Fruit fly (Drosophila melanogaster) whole organism, embryonic: Measurements from ENCODE around the gene CG6067.

ENCODE experiments used
- Blimp-1 ChIP-seq: fragments of 200-800 bp; sonication (Bioruptor generic); optimal IDR thresholded peaks from 3 replicates; lab custom pipeline; 2018; ENCODE audit warnings: missing biosample characterization, missing genetic modification characterization, mild to moderate bottlenecking, moderate library complexity, missing genetic modification reagents
- CG10321 ChIP-seq: fragments of 200-800 bp; sonication (Bioruptor generic); IDR thresholded peaks from 2 replicates; pipeline ENCODE4 v1.3.6; 2022; ENCODE audit warnings: missing biosample characterization, missing genetic modification characterization
- CG10462 ChIP-seq: fragments of 200-800 bp; sonication (Bioruptor generic); optimal IDR thresholded peaks from 2 replicates; lab custom pipeline; 2016; ENCODE audit warnings: missing biosample characterization, missing genetic modification characterization
- CG11247 ChIP-seq: fragments of 200-800 bp; sonication (Bioruptor generic); IDR thresholded peaks from 2 replicates; pipeline ENCODE4 v1.3.6; 2022; ENCODE audit warnings: missing biosample characterization, missing genetic modification characterization
- CG11398 ChIP-seq: fragments of 200-800 bp; sonication (Bioruptor generic); optimal IDR thresholded peaks from 2 replicates; lab custom pipeline; 2016; ENCODE audit warnings: missing biosample characterization, missing genetic modification characterization
- CG12104 ChIP-seq: fragments of 200-800 bp; sonication (Bioruptor generic); optimal IDR thresholded peaks from 3 replicates; lab custom pipeline; 2016; ENCODE audit warnings: missing biosample characterization, missing genetic modification characterization
- CG14050 ChIP-seq: fragments of 200-800 bp; sonication (Bioruptor generic); IDR thresholded peaks from 3 replicates; pipeline ENCODE4 v1.3.6; 2022; ENCODE audit warnings: missing biosample characterization, missing genetic modification characterization
- CG1647 ChIP-seq: fragments of 200-800 bp; sonication (Bioruptor generic); optimal IDR thresholded peaks from 3 replicates; lab custom pipeline; 2016; ENCODE audit warnings: missing biosample characterization, missing genetic modification characterization
- CG16863 ChIP-seq: fragments of 200-800 bp; sonication (Bioruptor generic); optimal IDR thresholded peaks from 3 replicates; lab custom pipeline; 2016; ENCODE audit warnings: missing biosample characterization, missing genetic modification characterization
- CG18476 ChIP-seq: fragments of 200-800 bp; sonication (Bioruptor generic); optimal IDR thresholded peaks from 2 replicates; lab custom pipeline; 2016; ENCODE audit warnings: missing biosample characterization, mild to moderate bottlenecking, missing genetic modification characterization
- CG2678 ChIP-seq: fragments of 200-800 bp; sonication (Bioruptor generic); optimal IDR thresholded peaks from 3 replicates; lab custom pipeline; 2019; ENCODE audit warnings: missing biosample characterization, mild to moderate bottlenecking, missing genetic modification characterization, moderate library complexity
- CG33557 ChIP-seq: fragments of 200-800 bp; sonication (Bioruptor generic); optimal IDR thresholded peaks from 2 replicates; lab custom pipeline; 2019; ENCODE audit warnings: missing biosample characterization, mild to moderate bottlenecking, missing genetic modification characterization, moderate library complexity
- CG5180 ChIP-seq: fragments of 200-800 bp; sonication (Bioruptor generic); optimal IDR thresholded peaks from 3 replicates; lab custom pipeline; 2017; ENCODE audit warnings: missing biosample characterization, missing genetic modification characterization, mild to moderate bottlenecking, moderate library complexity, missing genetic modification reagents
- CG7839 ChIP-seq: fragments of 200-800 bp; sonication (Bioruptor generic); optimal IDR thresholded peaks from 3 replicates; lab custom pipeline; 2018; ENCODE audit warnings: missing biosample characterization, mild to moderate bottlenecking, missing genetic modification characterization, moderate library complexity
- CG8089 ChIP-seq: fragments of 200-800 bp; sonication (Bioruptor generic); optimal IDR thresholded peaks from 3 replicates; lab custom pipeline; 2016; ENCODE audit warnings: missing biosample characterization, missing genetic modification characterization
- CG9932 ChIP-seq: fragments of 200-800 bp; sonication (Bioruptor generic); IDR thresholded peaks from 2 replicates; pipeline ENCODE4 v1.3.6; 2022; ENCODE audit warnings: missing biosample characterization, missing genetic modification characterization
- Camta ChIP-seq: fragments of 200-800 bp; sonication (Bioruptor generic); optimal IDR thresholded peaks from 2 replicates; lab custom pipeline; 2016; ENCODE audit warnings: missing biosample characterization, missing genetic modification characterization
- Dfd ChIP-seq, 2 experiments: fragments of >200 bp; optimal IDR thresholded peaks; 2 replicates each; lab custom pipeline; 2017; ENCODE audit warnings: missing biosample characterization in 2 of 2, missing genetic modification characterization in 2 of 2
- Dref ChIP-seq: fragments of 200-800 bp; sonication (Bioruptor generic); IDR thresholded peaks from 2 replicates; pipeline ENCODE4 v1.3.6; 2022; ENCODE audit warnings: missing biosample characterization, missing genetic modification characterization
- Drgx ChIP-seq: fragments of 200-800 bp; sonication (Bioruptor generic); IDR thresholded peaks from 2 replicates; pipeline ENCODE4 v1.3.6; 2022; ENCODE audit warnings: missing biosample characterization, missing genetic modification characterization
- Fer2 ChIP-seq: fragments of 200-800 bp; sonication (Bioruptor generic); optimal IDR thresholded peaks from 2 replicates; lab custom pipeline; 2018; ENCODE audit warnings: missing biosample characterization, mild to moderate bottlenecking, missing genetic modification characterization, moderate library complexity
- HLHmδ ChIP-seq: fragments of 200-800 bp; sonication (Bioruptor generic); optimal IDR thresholded peaks from 2 replicates; lab custom pipeline; 2018; ENCODE audit warnings: missing biosample characterization, mild to moderate bottlenecking, missing genetic modification characterization, moderate library complexity
- Med ChIP-seq: fragments of 200-800 bp; sonication (Bioruptor generic); peaks from one replicate; lab custom pipeline; 2016; ENCODE audit warnings: missing biosample characterization, missing genetic modification characterization, mild to moderate bottlenecking, inconsistent platforms, moderate library complexity
- Mrtf ChIP-seq: fragments of 200-800 bp; sonication (Bioruptor generic); IDR thresholded peaks from 3 replicates; pipeline ENCODE4 v1.3.6; 2022; ENCODE audit warnings: missing biosample characterization, missing genetic modification characterization
- Neu2 ChIP-seq: fragments of 200-800 bp; sonication (Bioruptor generic); optimal IDR thresholded peaks from 3 replicates; lab custom pipeline; 2016; ENCODE audit warnings: missing biosample characterization, missing genetic modification characterization, borderline replicate concordance
- Optix ChIP-seq: fragments of 200-800 bp; sonication (Bioruptor generic); IDR thresholded peaks from 3 replicates; pipeline ENCODE4 v1.3.6; 2022; ENCODE audit warnings: missing biosample characterization, missing genetic modification characterization
- Ptx1 ChIP-seq: fragments of 200-800 bp; sonication (Bioruptor generic); IDR thresholded peaks from 2 replicates; pipeline ENCODE4 v1.3.6; 2022; ENCODE audit warnings: missing biosample characterization, missing genetic modification characterization
- Usf ChIP-seq: fragments of 200-800 bp; sonication (Bioruptor generic); optimal IDR thresholded peaks from 2 replicates; lab custom pipeline; 2017; ENCODE audit warnings: missing genotype, missing biosample characterization, missing genetic modification characterization
- Xrp1 ChIP-seq: fragments of 200-800 bp; sonication (Bioruptor generic); IDR thresholded peaks from 2 replicates; pipeline ENCODE4 v1.3.6; 2022; ENCODE audit warnings: missing biosample characterization, missing genetic modification characterization
- aop ChIP-seq: fragments of 200-800 bp; sonication (Bioruptor generic); IDR thresholded peaks from 2 replicates; pipeline ENCODE4 v1.3.6; 2022; ENCODE audit warnings: missing biosample characterization, missing genetic modification characterization
- corto ChIP-seq: fragments of 200-800 bp; sonication (Bioruptor generic); optimal IDR thresholded peaks from 2 replicates; lab custom pipeline; 2016; ENCODE audit warnings: missing biosample characterization, mild to moderate bottlenecking, missing genetic modification characterization, moderate library complexity
- cwo ChIP-seq: fragments of 200-800 bp; sonication (Bioruptor generic); optimal IDR thresholded peaks from 3 replicates; lab custom pipeline; 2017; ENCODE audit warnings: missing biosample characterization, missing genetic modification characterization, mild to moderate bottlenecking, moderate library complexity, missing genetic modification reagents
- dmrt99B ChIP-seq: fragments of 200-800 bp; sonication (Bioruptor generic); optimal IDR thresholded peaks from 2 replicates; lab custom pipeline; 2018; ENCODE audit warnings: missing biosample characterization, mild to moderate bottlenecking, missing genetic modification characterization, moderate library complexity
- ewg ChIP-seq: fragments of 200-800 bp; sonication (Bioruptor generic); optimal IDR thresholded peaks from 3 replicates; lab custom pipeline; 2017; ENCODE audit warnings: mild to moderate bottlenecking, missing biosample characterization, missing genetic modification reagents, missing genetic modification characterization
- fd3F ChIP-seq: fragments of 200-800 bp; sonication (Bioruptor generic); optimal IDR thresholded peaks from 2 replicates; lab custom pipeline; 2018; ENCODE audit warnings: missing biosample characterization, mild to moderate bottlenecking, missing genetic modification characterization, moderate library complexity
- gem ChIP-seq: fragments of 200-800 bp; sonication (Bioruptor generic); optimal IDR thresholded peaks from 2 replicates; lab custom pipeline; 2019; ENCODE audit warnings: missing biosample characterization, mild to moderate bottlenecking, missing genetic modification characterization, moderate library complexity
- gsb ChIP-seq: fragments of 200-800 bp; sonication (Bioruptor generic); IDR thresholded peaks from 2 replicates; pipeline ENCODE4 v1.3.6; 2022; ENCODE audit warnings: missing biosample characterization, missing genetic modification characterization
- nmo ChIP-seq: fragments of 200-800 bp; sonication (Bioruptor generic); optimal IDR thresholded peaks from 2 replicates; lab custom pipeline; 2018; ENCODE audit warnings: missing biosample characterization, mild to moderate bottlenecking, missing genetic modification characterization, moderate library complexity
- phol ChIP-seq: fragments of 200-800 bp; sonication (Bioruptor generic); optimal IDR thresholded peaks from 3 replicates; lab custom pipeline; 2018; ENCODE audit warnings: missing biosample characterization, mild to moderate bottlenecking, missing genetic modification characterization, moderate library complexity
- row ChIP-seq: fragments of 200-800 bp; sonication (Bioruptor generic); IDR thresholded peaks from 3 replicates; pipeline ENCODE4 v1.3.6; 2022; ENCODE audit warnings: missing biosample characterization, missing genetic modification characterization
- sc ChIP-seq, 3 experiments: fragments of >200 bp in 2 of 3; fragments of 200-800 bp in 1 of 3; sonication (Bioruptor generic) in 1 of 3; optimal IDR thresholded peaks; 2 replicates in 2 of 3; 3 replicates in 1 of 3; lab custom pipeline; 2017; ENCODE audit warnings: mild to moderate bottlenecking in 1 of 3, missing biosample characterization in 1 of 3, missing genetic modification characterization in 1 of 3, missing genetic modification reagents in 1 of 3
- sd ChIP-seq: fragments of 200-800 bp; sonication (Bioruptor generic); optimal IDR thresholded peaks from 3 replicates; lab custom pipeline; 2018; ENCODE audit warnings: missing biosample characterization, mild to moderate bottlenecking, missing genetic modification characterization, moderate library complexity
- sens ChIP-seq: fragments of 200-800 bp; sonication (Bioruptor generic); peaks from one replicate; lab custom pipeline; 2016; ENCODE audit warnings: missing biosample characterization, missing genetic modification characterization
- seq ChIP-seq: fragments of 200-800 bp; sonication (Bioruptor generic); IDR thresholded peaks from 2 replicates; pipeline ENCODE4 v1.3.6; 2022; ENCODE audit warnings: missing biosample characterization, missing genetic modification characterization
- tna ChIP-seq: fragments of 200-800 bp; sonication (Bioruptor generic); IDR thresholded peaks from 2 replicates; pipeline ENCODE4 v1.3.6; 2022; ENCODE audit warnings: missing biosample characterization, missing genetic modification characterization; ENCODE audit not compliant: partially characterized antibody
- unc-4 ChIP-seq: fragments of 200-800 bp; sonication (Bioruptor generic); IDR thresholded peaks from 2 replicates; pipeline ENCODE4 v1.3.6; 2022; ENCODE audit warnings: missing biosample characterization, missing genetic modification characterization; ENCODE audit not compliant: partially characterized antibody
- wdn ChIP-seq: fragments of 200-800 bp; sonication (Bioruptor generic); IDR thresholded peaks from 2 replicates; pipeline ENCODE4 v1.3.6; 2022; ENCODE audit warnings: missing biosample characterization, missing genetic modification characterization
- yki ChIP-seq: fragments of >200 bp; optimal IDR thresholded peaks from 3 replicates; lab custom pipeline; 2018
- z ChIP-seq: fragments of 200-800 bp; sonication (Bioruptor generic); IDR thresholded peaks from 3 replicates; pipeline ENCODE4 v1.3.6; 2022; ENCODE audit warnings: missing biosample characterization, missing genetic modification characterization

CG6067 gene

dm6 chrX:5980883-5981282 lies 25.5 kb downstream of the CG6067 start (continued):
- TF ChIP-seq gsb (GFP tag; lab: Robert Waterston, UW) = peak; percentile 75
- no peak for TF ChIP-seq CG10462 (GFP tag; lab: Kevin White, UChicago)
- peak; percentile 30 for TF ChIP-seq Usf
- TF ChIP-seq tna (GFP tag; lab: Robert Waterston, UW) = no peak
- peak; percentile 44 for TF ChIP-seq CG12104 (GFP tag; lab: Kevin White, UChicago)
- TF ChIP-seq CG14050 = peak; percentile 66
- no peak for TF ChIP-seq Dfd (GFP tag; optimal IDR thresholded peaks at IDR 0.05; lab: Kevin White, UChicago)
- TF ChIP-seq Dref (GFP tag; lab: Robert Waterston, UW) = no peak; the same call in 1 of the 2 replicates
- no peak for TF ChIP-seq CG10321
- peak; percentile 15 for TF ChIP-seq CG11398 (GFP tag; lab: Kevin White, UChicago)
- TF ChIP-seq CG11247 (GFP tag; lab: Robert Waterston, UW) = peak; percentile 75
- TF ChIP-seq Optix (GFP tag; lab: Robert Waterston, UW) = peak; percentile 50; the same call in 1 of the 3 replicates
- no peak for TF ChIP-seq yki (lab: Kevin White, UChicago)
- no peak for TF ChIP-seq HLHmδ
- TF ChIP-seq CG9932 (GFP tag; lab: Robert Waterston, UW) = peak; percentile 86
- TF ChIP-seq sd (tag; lab: Kevin White, UChicago) = peak; percentile 23
- peak; percentile 49 for TF ChIP-seq CG5180 (GFP tag; lab: Kevin White, UChicago)
- peak; percentile 66 for TF ChIP-seq corto (GFP tag; lab: Kevin White, UChicago)
- TF ChIP-seq Fer2 (tag; lab: Kevin White, UChicago) = peak; percentile 17
- peak; percentile 37 for TF ChIP-seq CG16863 (GFP tag; lab: Kevin White, UChicago)
- peak; percentile 84 for TF ChIP-seq seq (GFP tag; lab: Robert Waterston, UW)
- TF ChIP-seq aop (GFP tag; lab: Robert Waterston, UW) = no peak
- TF ChIP-seq wdn (GFP tag; lab: Robert Waterston, UW) = peak; percentile 66
- no peak for TF ChIP-seq Neu2 (GFP tag; lab: Kevin White, UChicago)
- TF ChIP-seq CG8089 = no peak
- no peak for TF ChIP-seq unc-4 (GFP tag; lab: Robert Waterston, UW)
- peak; percentile 15 for TF ChIP-seq CG1647 (GFP tag; lab: Kevin White, UChicago)
- no peak for TF ChIP-seq sc (optimal IDR thresholded peaks at IDR 0.05; lab: Kevin White, UChicago)
- TF ChIP-seq sc (GFP tag; optimal IDR thresholded peaks at IDR 0.05; lab: Kevin White, UChicago) = peak; percentile 12

DNA sequence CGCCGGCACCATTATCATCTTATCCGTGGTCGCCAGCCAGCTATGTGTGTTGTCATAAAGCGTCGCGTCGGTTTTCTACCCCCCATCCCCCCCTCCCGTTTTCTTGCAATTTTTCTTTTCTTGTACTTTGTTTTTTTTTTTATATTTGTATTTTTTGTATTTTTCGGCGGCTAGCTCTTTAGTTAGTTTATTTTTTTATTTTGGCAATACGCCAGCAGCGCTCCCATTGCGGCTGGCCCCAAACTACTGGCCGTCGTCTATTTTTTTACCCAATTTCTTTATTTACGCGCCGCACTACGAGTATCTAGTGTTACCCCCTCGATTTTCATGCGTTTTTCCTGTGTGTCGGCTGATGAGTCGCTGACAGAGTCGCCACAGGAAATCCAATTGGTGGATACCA lies 26.0 kb downstream of the CG6067 start:
- no peak for TF ChIP-seq z
- TF ChIP-seq Drgx (GFP tag; lab: Robert Waterston, UW) = peak; percentile 24
- TF ChIP-seq CG10321 = no peak
- TF ChIP-seq, all 482 proteins: peak for 1

dm6 chrX:5983390-5983789 lies 28.0 kb downstream of the CG6067 start:
- peak; percentile 54; the same call in 2 of the 3 replicates for TF ChIP-seq row (GFP tag; lab: Robert Waterston, UW)
- no peak for TF ChIP-seq ewg (GFP tag; lab: Kevin White, UChicago)
- peak; percentile 28 for TF ChIP-seq dmrt99B (tag; lab: Kevin White, UChicago)
- TF ChIP-seq Med = peak; percentile 25
- TF ChIP-seq CG33557 = no peak
- peak; percentile 4 for TF ChIP-seq nmo (GFP tag; lab: Kevin White, UChicago)
- TF ChIP-seq Ptx1 (GFP tag; lab: Robert Waterston, UW) = peak; percentile 42; the same call in 1 of the 2 replicates
- TF ChIP-seq fd3F (GFP tag; lab: Kevin White, UChicago) = no peak
- peak; percentile 5 for TF ChIP-seq gem (tag; lab: Kevin White, UChicago)
- TF ChIP-seq cwo (GFP tag; lab: Kevin White, UChicago) = no peak
- peak; percentile 73 for TF ChIP-seq sens (GFP tag; lab: Kevin White, UChicago)
- TF ChIP-seq Camta (GFP tag; lab: Kevin White, UChicago) = no peak
- no peak for TF ChIP-seq phol
- TF ChIP-seq Xrp1 (GFP tag; lab: Robert Waterston, UW) = peak; percentile 50; the same call in 1 of the 2 replicates
- 0 out of 3 replicates have a peak, but pooled peaks have one; percentile 24 for TF ChIP-seq Mrtf (GFP tag; lab: Robert Waterston, UW)
- TF ChIP-seq CG18476 (GFP tag; lab: Kevin White, UChicago) = peak; percentile 63
- TF ChIP-seq Blimp-1 (GFP tag; lab: Kevin White, UChicago) = peak; percentile 25
- peak; percentile 19 for TF ChIP-seq CG7839 (tag; lab: Kevin White, UChicago)
- TF ChIP-seq CG2678 (tag; lab: Kevin White, UChicago) = peak; percentile 19
